Worm (Caenorhabditis elegans) whole organism, L4/young adult: ENCODE data around the gene dod-6.

Source experiments
- W03F9.2 ChIP-seq: fragments of 150-350 bp; optimal IDR thresholded peaks from 2 replicates; lab custom pipeline; 2014; ENCODE audit warnings: missing biosample characterization, missing genetic modification characterization
- dao-5 ChIP-seq: sonication (generic microtip); optimal IDR thresholded peaks from 2 replicates; lab custom pipeline; 2016; ENCODE audit warnings: missing genotype, missing genetic modification characterization, moderate library complexity, missing compliant biosample characterization
- him-1 ChIP-seq: sonication (generic microtip); optimal IDR thresholded peaks from 2 replicates; lab custom pipeline; 2016; ENCODE audit warnings: missing genotype, missing genetic modification reagents, missing genetic modification characterization, missing compliant biosample characterization

Gene dod-6

ce11 chrIII:10197416-10197815 lies at the start of gene dod-6:
dod-6 (plus strand) TSS chrIII:10197716.
- TF ChIP-seq W03F9.2 (tag; lab: Kevin White, UChicago) (no peak), him-1 (no peak), dao-5 (tag; lab: Kevin White, UChicago) (no peak)

- TF ChIP-seq him-1 (no peak), dao-5 (tag; lab: Kevin White, UChicago) (no peak), W03F9.2 (tag; lab: Kevin White, UChicago) (no peak)
These were observed 47.6 kb upstream of the dod-6 start for ce11 chrIII:10149910-10150309.

- TF ChIP-seq him-1 (peak; percentile 3), W03F9.2 (tag; lab: Kevin White, UChicago) (no peak)
These were observed 46.8 kb upstream of the dod-6 start for ce11 chrIII:10150710-10151109.

ce11 chrIII:10151719-10152118 lies 45.8 kb upstream of the dod-6 start:
- TF ChIP-seq him-1: peak; percentile 70
- TF ChIP-seq W03F9.2 (tag; lab: Kevin White, UChicago): no peak

- TF ChIP-seq dao-5 (tag; lab: Kevin White, UChicago): no peak
- TF ChIP-seq him-1: no peak
- TF ChIP-seq W03F9.2 (tag; lab: Kevin White, UChicago): no peak
These were observed 45.0 kb upstream of the dod-6 start, which contains the start of gene nac-3 for ce11 chrIII:10152495-10152894. nac-3 (plus strand) TSS chrIII:10152795.

- TF ChIP-seq him-1: peak; percentile 50
- TF ChIP-seq W03F9.2 (tag; lab: Kevin White, UChicago): no peak
- no peak for TF ChIP-seq dao-5 (tag; lab: Kevin White, UChicago)
These were observed 44.5 kb upstream of the dod-6 start for ce11 chrIII:10153003-10153402.

- TF ChIP-seq him-1: no peak
- TF ChIP-seq W03F9.2 (tag; lab: Kevin White, UChicago): no peak
- TF ChIP-seq dao-5 (tag; lab: Kevin White, UChicago): no peak
These were observed 42.5 kb upstream of the dod-6 start for ce11 chrIII:10154993-10155392.

- no peak for TF ChIP-seq dao-5 (tag; lab: Kevin White, UChicago)
- TF ChIP-seq him-1: no peak
- no peak for TF ChIP-seq W03F9.2 (tag; lab: Kevin White, UChicago)
These were observed 41.2 kb upstream of the dod-6 start for ce11 chrIII:10156269-10156668.

ce11 chrIII:10160385-10160784 lies 37.1 kb upstream of the dod-6 start, which contains the start of the genes K08E5.5 and mua-3:
K08E5.5 (minus strand) TSS chrIII:10160485.
mua-3 (plus strand) TSS chrIII:10160697.
- TF ChIP-seq dao-5 (tag; lab: Kevin White, UChicago): no peak
- no peak for TF ChIP-seq W03F9.2 (tag; lab: Kevin White, UChicago)
- no peak for TF ChIP-seq him-1

- TF ChIP-seq him-1 (no peak), dao-5 (tag; lab: Kevin White, UChicago) (no peak), W03F9.2 (tag; lab: Kevin White, UChicago) (no peak)
These were observed 27.3 kb upstream of the dod-6 start for ce11 chrIII:10170265-10170664.

- TF ChIP-seq him-1 (no peak), W03F9.2 (tag; lab: Kevin White, UChicago) (no peak), dao-5 (tag; lab: Kevin White, UChicago) (no peak)
These were observed 19.5 kb upstream of the dod-6 start for ce11 chrIII:10178023-10178422.

ce11 chrIII:10178552-10178951 lies 19.0 kb upstream of the dod-6 start:
- no peak for TF ChIP-seq him-1
- no peak for TF ChIP-seq dao-5 (tag; lab: Kevin White, UChicago)
- no peak for TF ChIP-seq W03F9.2 (tag; lab: Kevin White, UChicago)

ce11 chrIII:10179444-10179843 lies 18.1 kb upstream of the dod-6 start:
- TF ChIP-seq him-1 (no peak), dao-5 (tag; lab: Kevin White, UChicago) (no peak), W03F9.2 (tag; lab: Kevin White, UChicago) (no peak)

ce11 chrIII:10181868-10182267 lies 15.6 kb upstream of the dod-6 start:
- no peak for TF ChIP-seq dao-5 (tag; lab: Kevin White, UChicago)
- no peak for TF ChIP-seq W03F9.2 (tag; lab: Kevin White, UChicago)
- no peak for TF ChIP-seq him-1

ce11 chrIII:10186160-10186559 lies 11.4 kb upstream of the dod-6 start, which contains the start of gene unc-47:
unc-47 (minus strand) TSS chrIII:10186260.
- TF ChIP-seq dao-5 (tag; lab: Kevin White, UChicago) (no peak), him-1 (no peak), W03F9.2 (tag; lab: Kevin White, UChicago) (no peak)
